Fruit fly (Drosophila melanogaster) whole organism, embryonic: ENCODE results near the gene GstZ1.

Source experiments
- Ada2b ChIP-seq: fragments of 200-800 bp; sonication (Bioruptor generic); IDR thresholded peaks from 2 replicates; pipeline ENCODE4 v1.3.6; 2022; ENCODE audit warnings: missing biosample characterization, missing genetic modification characterization
- Atf3 ChIP-seq: fragments of 200-800 bp; sonication (Bioruptor generic); optimal IDR thresholded peaks from 3 replicates; lab custom pipeline; 2016; ENCODE audit warnings: missing biosample characterization, missing genetic modification characterization
- CG10321 ChIP-seq: fragments of 200-800 bp; sonication (Bioruptor generic); IDR thresholded peaks from 2 replicates; pipeline ENCODE4 v1.3.6; 2022; ENCODE audit warnings: missing biosample characterization, missing genetic modification characterization
- CG10654 ChIP-seq: fragments of 200-800 bp; sonication (Bioruptor generic); optimal IDR thresholded peaks from 2 replicates; lab custom pipeline; 2016; ENCODE audit warnings: missing biosample characterization, missing genetic modification characterization
- CG13775 ChIP-seq: fragments of 200-800 bp; sonication (Bioruptor generic); optimal IDR thresholded peaks from 3 replicates; lab custom pipeline; 2017; ENCODE audit warnings: missing biosample characterization, mild to moderate bottlenecking, missing genetic modification characterization
- CG14965 ChIP-seq: fragments of 200-800 bp; sonication (Bioruptor generic); optimal IDR thresholded peaks from 2 replicates; lab custom pipeline; 2016; ENCODE audit warnings: missing biosample characterization, missing genetic modification characterization, borderline replicate concordance
- CG15696 ChIP-seq: fragments of 200-800 bp; sonication (Bioruptor generic); optimal IDR thresholded peaks from 2 replicates; lab custom pipeline; 2019; ENCODE audit warnings: missing biosample characterization, mild to moderate bottlenecking, missing genetic modification characterization, moderate library complexity
- CG16815 ChIP-seq: fragments of 200-800 bp; sonication (Bioruptor generic); optimal IDR thresholded peaks from 3 replicates; lab custom pipeline; 2017; ENCODE audit warnings: missing biosample characterization, mild to moderate bottlenecking, missing genetic modification characterization
- CG18599 ChIP-seq: fragments of 200-800 bp; sonication (Bioruptor generic); optimal IDR thresholded peaks from 3 replicates; lab custom pipeline; 2017; ENCODE audit warnings: missing biosample characterization, missing genetic modification characterization, mild to moderate bottlenecking, moderate library complexity, missing genetic modification reagents
- CG32532 ChIP-seq: fragments of 200-800 bp; sonication (Bioruptor generic); IDR thresholded peaks from 2 replicates; pipeline ENCODE4 v1.3.6; 2022; ENCODE audit warnings: missing biosample characterization, missing genetic modification characterization
- CG34224 ChIP-seq: fragments of 200-800 bp; sonication (Bioruptor generic); IDR thresholded peaks from 3 replicates; pipeline ENCODE4 v1.3.6; 2022; ENCODE audit warnings: missing biosample characterization, missing genetic modification characterization; ENCODE audit not compliant: partially characterized antibody
- CG6272 ChIP-seq: fragments of 200-800 bp; sonication (Bioruptor generic); IDR thresholded peaks from 2 replicates; pipeline ENCODE4 v1.3.6; 2022; ENCODE audit warnings: missing biosample characterization, missing genetic modification characterization
- CG6813 ChIP-seq: fragments of 200-800 bp; sonication (Bioruptor generic); optimal IDR thresholded peaks from 2 replicates; lab custom pipeline; 2017; ENCODE audit warnings: missing biosample characterization, missing genetic modification characterization, mild to moderate bottlenecking, moderate library complexity, missing genetic modification reagents
- CG7271 ChIP-seq: fragments of 200-800 bp; sonication (Bioruptor generic); optimal IDR thresholded peaks from 2 replicates; lab custom pipeline; 2018; ENCODE audit warnings: missing biosample characterization, mild to moderate bottlenecking, missing genetic modification characterization, moderate library complexity
- CG7745 ChIP-seq: fragments of 200-800 bp; sonication (Bioruptor generic); optimal IDR thresholded peaks from 2 replicates; lab custom pipeline; 2018; ENCODE audit warnings: missing biosample characterization, mild to moderate bottlenecking, missing genetic modification characterization, moderate library complexity
- CG8359 ChIP-seq: fragments of 200-800 bp; sonication (Bioruptor generic); optimal IDR thresholded peaks from 2 replicates; lab custom pipeline; 2017; ENCODE audit warnings: missing biosample characterization, mild to moderate bottlenecking, missing genetic modification characterization, borderline replicate concordance
- CG9932 ChIP-seq: fragments of 200-800 bp; sonication (Bioruptor generic); IDR thresholded peaks from 2 replicates; pipeline ENCODE4 v1.3.6; 2022; ENCODE audit warnings: missing biosample characterization, missing genetic modification characterization
- Deaf1 ChIP-seq: fragments of 200-800 bp; optimal IDR thresholded peaks from 3 replicates; lab custom pipeline; 2019; ENCODE audit warnings: missing biosample characterization, mild to moderate bottlenecking, missing genetic modification characterization, moderate library complexity
- Dp ChIP-seq: fragments of 200-800 bp; sonication (Bioruptor generic); optimal IDR thresholded peaks from 2 replicates; lab custom pipeline; 2018; ENCODE audit warnings: missing biosample characterization, mild to moderate bottlenecking, missing genetic modification characterization, moderate library complexity
- Dref ChIP-seq: fragments of 200-800 bp; sonication (Bioruptor generic); IDR thresholded peaks from 2 replicates; pipeline ENCODE4 v1.3.6; 2022; ENCODE audit warnings: missing biosample characterization, missing genetic modification characterization
- Ets65A ChIP-seq: fragments of 200-800 bp; sonication (Bioruptor generic); peaks from one replicate; lab custom pipeline; 2016; ENCODE audit warnings: missing biosample characterization, missing genetic modification characterization
- Hmr ChIP-seq: fragments of 200-800 bp; sonication (Bioruptor generic); optimal IDR thresholded peaks from 3 replicates; lab custom pipeline; 2017; ENCODE audit warnings: mild to moderate bottlenecking, missing biosample characterization, missing genetic modification reagents, missing genetic modification characterization
- Med ChIP-seq: fragments of 200-800 bp; sonication (Bioruptor generic); peaks from one replicate; lab custom pipeline; 2016; ENCODE audit warnings: missing biosample characterization, missing genetic modification characterization, mild to moderate bottlenecking, inconsistent platforms, moderate library complexity
- Neu2 ChIP-seq: fragments of 200-800 bp; sonication (Bioruptor generic); optimal IDR thresholded peaks from 3 replicates; lab custom pipeline; 2016; ENCODE audit warnings: missing biosample characterization, missing genetic modification characterization, borderline replicate concordance
- NfI ChIP-seq: fragments of 200-800 bp; sonication (Bioruptor generic); optimal IDR thresholded peaks from 3 replicates; lab custom pipeline; 2018; ENCODE audit warnings: missing biosample characterization, mild to moderate bottlenecking, missing genetic modification characterization, moderate library complexity
- Sox102F ChIP-seq: fragments of 200-800 bp; sonication (Bioruptor generic); optimal IDR thresholded peaks from 2 replicates; lab custom pipeline; 2018; ENCODE audit warnings: missing biosample characterization, mild to moderate bottlenecking, missing genetic modification characterization, moderate library complexity
- abd-A ChIP-seq: fragments of 200-800 bp; sonication (Bioruptor generic); optimal IDR thresholded peaks from 3 replicates; lab custom pipeline; 2019; ENCODE audit warnings: missing biosample characterization, mild to moderate bottlenecking, missing genetic modification characterization, moderate library complexity
- amos ChIP-seq: fragments of 200-800 bp; sonication (Bioruptor generic); IDR thresholded peaks from 2 replicates; pipeline ENCODE4 v1.3.6; 2022; ENCODE audit warnings: missing biosample characterization, missing genetic modification characterization; ENCODE audit not compliant: partially characterized antibody
- ap ChIP-seq: fragments of 200-800 bp; sonication (Bioruptor generic); IDR thresholded peaks from 2 replicates; pipeline ENCODE4 v1.3.6; 2022; ENCODE audit warnings: missing biosample characterization, missing genetic modification characterization
- bab2 ChIP-seq: fragments of 200-800 bp; sonication (Bioruptor generic); optimal IDR thresholded peaks from 2 replicates; lab custom pipeline; 2016; ENCODE audit warnings: missing biosample characterization, missing genetic modification characterization
- br ChIP-seq: fragments of >200 bp; optimal IDR thresholded peaks from 2 replicates; lab custom pipeline; 2017
- cas ChIP-seq: fragments of 200-800 bp; sonication (Bioruptor generic); IDR thresholded peaks from 2 replicates; pipeline ENCODE4 v1.3.6; 2022; ENCODE audit warnings: missing biosample characterization, missing genetic modification characterization
- cg ChIP-seq: fragments of 200-800 bp; sonication (Bioruptor generic); optimal IDR thresholded peaks from 3 replicates; lab custom pipeline; 2019; ENCODE audit warnings: missing biosample characterization, mild to moderate bottlenecking, missing genetic modification characterization, moderate library complexity
- chm ChIP-seq: fragments of 200-800 bp; sonication (Bioruptor generic); IDR thresholded peaks from 2 replicates; pipeline ENCODE4 v1.3.6; 2022; ENCODE audit warnings: missing biosample characterization, missing genetic modification characterization
- crol ChIP-seq: fragments of 200-800 bp; sonication (Bioruptor generic); IDR thresholded peaks from 2 replicates; pipeline ENCODE4 v1.3.6; 2022; ENCODE audit warnings: missing biosample characterization, missing genetic modification characterization
- crp ChIP-seq, 2 experiments: fragments of 200-800 bp; sonication (Bioruptor generic); optimal IDR thresholded peaks; 2 replicates in 1 of 2; 3 replicates in 1 of 2; lab custom pipeline; 2017; ENCODE audit warnings: missing biosample characterization in 2 of 2, missing genetic modification characterization in 2 of 2, mild to moderate bottlenecking in 1 of 2, moderate library complexity in 1 of 2
- dmrt11E ChIP-seq: fragments of 200-800 bp; sonication (Bioruptor generic); optimal IDR thresholded peaks from 3 replicates; lab custom pipeline; 2018; ENCODE audit warnings: missing biosample characterization, mild to moderate bottlenecking, missing genetic modification characterization, moderate library complexity
- gcm ChIP-seq: fragments of 200-800 bp; sonication (Bioruptor generic); optimal IDR thresholded peaks from 2 replicates; lab custom pipeline; 2019; ENCODE audit warnings: missing biosample characterization, mild to moderate bottlenecking, missing genetic modification characterization, moderate library complexity
- gfzf ChIP-seq: fragments of 200-800 bp; sonication (Bioruptor generic); optimal IDR thresholded peaks from 2 replicates; lab custom pipeline; 2016; ENCODE audit warnings: missing biosample characterization, mild to moderate bottlenecking, missing genetic modification characterization, moderate library complexity
- hth ChIP-seq: fragments of >200 bp; optimal IDR thresholded peaks from 2 replicates; lab custom pipeline; 2017; ENCODE audit warnings: inconsistent platforms
- lab ChIP-seq: fragments of 200-800 bp; sonication (Bioruptor generic); optimal IDR thresholded peaks from 3 replicates; lab custom pipeline; 2017; ENCODE audit warnings: missing biosample characterization, missing genetic modification characterization, mild to moderate bottlenecking, moderate library complexity, missing genetic modification reagents
- mirr ChIP-seq: fragments of 200-800 bp; sonication (Bioruptor generic); optimal IDR thresholded peaks from 3 replicates; lab custom pipeline; 2018; ENCODE audit warnings: missing biosample characterization, mild to moderate bottlenecking, missing genetic modification characterization
- pfk ChIP-seq: fragments of 200-800 bp; sonication (Bioruptor generic); optimal IDR thresholded peaks from 2 replicates; lab custom pipeline; 2018; ENCODE audit warnings: missing biosample characterization, mild to moderate bottlenecking, missing genetic modification characterization, moderate library complexity
- ranshi ChIP-seq: fragments of 200-800 bp; sonication (Bioruptor generic); IDR thresholded peaks from 2 replicates; pipeline ENCODE4 v1.3.6; 2022; ENCODE audit warnings: missing biosample characterization, missing genetic modification characterization
- ro ChIP-seq: fragments of 200-800 bp; sonication (Bioruptor generic); IDR thresholded peaks from 2 replicates; pipeline ENCODE4 v1.3.6; 2022; ENCODE audit warnings: missing biosample characterization, missing genetic modification characterization
- row ChIP-seq: fragments of 200-800 bp; sonication (Bioruptor generic); IDR thresholded peaks from 3 replicates; pipeline ENCODE4 v1.3.6; 2022; ENCODE audit warnings: missing biosample characterization, missing genetic modification characterization
- sd ChIP-seq: fragments of 200-800 bp; sonication (Bioruptor generic); optimal IDR thresholded peaks from 3 replicates; lab custom pipeline; 2018; ENCODE audit warnings: missing biosample characterization, mild to moderate bottlenecking, missing genetic modification characterization, moderate library complexity
- seq ChIP-seq: fragments of 200-800 bp; sonication (Bioruptor generic); IDR thresholded peaks from 2 replicates; pipeline ENCODE4 v1.3.6; 2022; ENCODE audit warnings: missing biosample characterization, missing genetic modification characterization
- tin ChIP-seq: fragments of 200-800 bp; sonication (Bioruptor generic); optimal IDR thresholded peaks from 3 replicates; lab custom pipeline; 2016; ENCODE audit warnings: missing biosample characterization, missing genetic modification characterization
- trh ChIP-seq: fragments of 200-800 bp; sonication (Bioruptor generic); optimal IDR thresholded peaks from 2 replicates; lab custom pipeline; 2016; ENCODE audit warnings: missing biosample characterization, missing genetic modification characterization

Gene GstZ1

DNA sequence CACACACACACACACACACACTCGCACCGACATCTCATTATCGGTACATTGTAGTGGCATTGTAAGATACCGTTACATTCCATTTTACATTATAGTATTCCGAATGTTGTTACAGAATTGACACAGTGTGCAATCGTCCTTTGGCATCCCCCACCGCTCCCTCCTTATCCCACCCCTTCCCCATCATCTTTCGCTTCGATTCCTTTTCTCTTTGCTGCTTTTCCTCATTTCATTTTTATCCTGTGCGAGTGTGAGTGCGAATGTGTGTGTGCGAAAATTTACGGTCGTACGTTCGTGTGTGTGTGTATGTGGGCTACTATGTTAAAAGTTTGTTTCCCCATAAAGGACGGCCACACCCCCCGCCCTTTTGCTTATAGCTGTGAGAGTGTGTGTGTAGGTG lies 35.8 kb upstream of the GstZ1 start:
- TF ChIP-seq cg (GFP tag; lab: Kevin White, UChicago) (peak; percentile 43), dmrt11E (tag; lab: Kevin White, UChicago) (no peak), abd-A (peak; percentile 95), lab (GFP tag; lab: Kevin White, UChicago) (peak; percentile 11), CG9932 (GFP tag; lab: Robert Waterston, UW) (0 out of 2 replicates have a peak, but pooled peaks have one; percentile 25), cas (no peak), mirr (GFP tag; lab: Kevin White, UChicago) (peak; percentile 45), row (GFP tag; lab: Robert Waterston, UW) (0 out of 3 replicates have a peak, but pooled peaks have one; percentile 33), Neu2 (no peak), CG18599 (GFP tag; lab: Kevin White, UChicago) (peak; percentile 28), sd (peak; percentile 13), seq (GFP tag; lab: Robert Waterston, UW) (0 out of 2 replicates have a peak, but pooled peaks have one; percentile 13), ranshi (GFP tag; lab: Robert Waterston, UW) (0 out of 2 replicates have a peak, but pooled peaks have one; percentile 10), CG7745 (no peak), Ada2b (GFP tag; lab: Robert Waterston, UW) (no peak), Deaf1 (tag; lab: Kevin White, UChicago) (peak; percentile 52), pfk (no peak), crol (GFP tag; lab: Robert Waterston, UW) (peak; percentile 65)
- TF ChIP-seq, all 482 proteins: peak for 12

DNA sequence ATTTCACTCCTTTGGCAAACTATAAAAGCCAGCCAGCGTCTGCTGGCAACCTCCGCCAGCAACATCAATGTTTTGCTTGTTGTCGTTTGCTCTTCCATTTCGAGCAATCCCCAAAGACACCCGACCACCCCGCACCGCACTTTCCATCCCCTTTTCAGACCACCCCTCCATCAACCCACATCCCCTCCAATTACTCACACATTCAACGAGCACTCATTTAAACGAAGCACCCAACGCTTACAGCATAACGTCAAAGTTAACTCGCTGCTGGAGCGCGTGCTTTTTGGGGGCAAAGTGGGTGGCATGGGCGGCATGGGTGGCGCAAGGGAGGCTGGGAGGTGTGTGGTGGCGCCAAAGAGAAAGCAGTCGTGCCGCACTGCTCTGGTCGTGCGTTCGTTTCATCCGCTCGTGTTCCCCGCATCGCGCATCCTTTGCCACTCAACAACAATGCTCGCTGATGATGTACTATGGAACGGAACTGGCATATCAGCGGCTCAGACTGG lies 34.8 kb upstream of the GstZ1 start:
- TF ChIP-seq CG32532 (0 out of 2 replicates have a peak, but pooled peaks have one; percentile 26), Atf3 (GFP tag; lab: Kevin White, UChicago) (no peak), CG7271 (tag; lab: Kevin White, UChicago) (no peak), CG34224 (GFP tag; lab: Robert Waterston, UW) (no peak), bab2 (GFP tag; lab: Kevin White, UChicago) (no peak), CG10321 (no peak), CG16815 (GFP tag; lab: Kevin White, UChicago) (no peak), CG14965 (no peak), gcm (no peak), cg (GFP tag; lab: Kevin White, UChicago) (peak; percentile 35), amos (GFP tag; lab: Robert Waterston, UW) (peak; percentile 18; the same call in 1 of the 2 replicates), hth (lab: Kevin White, UChicago) (no peak), crp (GFP tag; optimal IDR thresholded peaks at IDR 0.05; lab: Kevin White, UChicago) (no peak), trh (GFP tag; lab: Kevin White, UChicago) (no peak), tin (no peak), Ets65A (no peak), CG15696 (no peak), Dp (no peak), br (lab: Kevin White, UChicago) (no peak), Med (GFP tag; lab: Kevin White, UChicago) (peak; percentile 48), Sox102F (GFP tag; lab: Kevin White, UChicago) (no peak), gfzf (GFP tag; lab: Kevin White, UChicago) (no peak), NfI (GFP tag; lab: Kevin White, UChicago) (no peak), ap (GFP tag; lab: Robert Waterston, UW) (no peak), Hmr (GFP tag; lab: Kevin White, UChicago) (no peak), ro (GFP tag; lab: Robert Waterston, UW) (no peak), CG13775 (GFP tag; lab: Kevin White, UChicago) (no peak), chm (GFP tag; lab: Robert Waterston, UW) (no peak), CG8359 (no peak), CG6272 (no peak), CG6813 (GFP tag; lab: Kevin White, UChicago) (no peak), CG10654 (GFP tag; lab: Kevin White, UChicago) (no peak), Dref (GFP tag; lab: Robert Waterston, UW) (no peak)
